Worm (Caenorhabditis elegans): ENCODE data around the gene srab-24.

Gene srab-24

ce11 chrIV:14250113-14250512 lies at the start of gene srab-24:
TSS of gene srab-24 (minus strand) at chrIV:14250213.
- no peak for TF ChIP-seq ceh-88 (GFP tag; IDR thresholded peaks at IDR 0.05)
- TF ChIP-seq efl-1 (optimal IDR thresholded peaks at IDR 0.05) = no peak
- peak in 1 of 2 experiments; percentile 3 for TF ChIP-seq efl-1 (GFP tag; optimal IDR thresholded peaks at IDR 0.05 in 1 of 2)

ce11 chrIV:14297058-14297457 lies 47.0 kb upstream of the srab-24 start:
- TF ChIP-seq skn-1 (tag; optimal IDR thresholded peaks at IDR 0.05) (no peak), nhr-85 (tag) (peak; percentile 16), lin-39 (tag; optimal IDR thresholded peaks at IDR 0.05) (no peak), lsy-2 (tag; optimal IDR thresholded peaks at IDR 0.05) (no peak), zip-4 (GFP tag; optimal IDR thresholded peaks at IDR 0.05) (no peak)

- TF ChIP-seq lin-14 (GFP tag; optimal IDR thresholded peaks at IDR 0.05) (no peak), fos-1 (tag; optimal IDR thresholded peaks at IDR 0.05) (no peak), efl-1 (optimal IDR thresholded peaks at IDR 0.05) (no peak), efl-1 (GFP tag; optimal IDR thresholded peaks at IDR 0.05 in 1 of 2) (no peak), zag-1 (tag; optimal IDR thresholded peaks at IDR 0.05) (no peak), nhr-85 (tag) (no peak), pqm-1 (tag; optimal IDR thresholded peaks at IDR 0.05) (no peak), C16A3.4 (tag; optimal IDR thresholded peaks at IDR 0.05) (no peak), snpc-4 (tag; optimal IDR thresholded peaks at IDR 0.05) (no peak), Y116A8C.19 (tag; optimal IDR thresholded peaks at IDR 0.05; ENCODE audit: borderline replicate concordance) (no peak), nhr-11 (tag; optimal IDR thresholded peaks at IDR 0.05) (no peak), rnt-1 (tag; optimal IDR thresholded peaks at IDR 0.05) (no peak), pag-3 (tag; optimal IDR thresholded peaks at IDR 0.05; ENCODE audit: borderline replicate concordance, insufficient read depth) (no peak), unc-98 (GFP tag; IDR thresholded peaks at IDR 0.05) (no peak), sptf-1 (tag; optimal IDR thresholded peaks at IDR 0.05) (no peak), ceh-82 (tag; optimal IDR thresholded peaks at IDR 0.05) (no peak), nhr-77 (tag; optimal IDR thresholded peaks at IDR 0.05) (no peak), xbp-1 (tag; optimal IDR thresholded peaks at IDR 0.05) (no peak)
Observed at ce11 chrIV:14295262-14295661, 45.2 kb upstream of the srab-24 start.

ce11 chrIV:14291601-14292000 lies 41.6 kb upstream of the srab-24 start, which contains the start of gene Y64G10A.7:
TSS of gene Y64G10A.7 (plus strand) at chrIV:14291901.
- TF ChIP-seq irx-1 (tag; optimal IDR thresholded peaks at IDR 0.05) (no peak), efl-3 (GFP tag; optimal IDR thresholded peaks at IDR 0.05) (no peak), lin-15B (tag; optimal IDR thresholded peaks at IDR 0.05) (no peak), nhr-77 (tag; optimal IDR thresholded peaks at IDR 0.05) (no peak), nhr-76 (tag; optimal IDR thresholded peaks at IDR 0.05) (no peak), sup-37 (GFP tag; optimal IDR thresholded peaks at IDR 0.05) (no peak), zip-4 (GFP tag; optimal IDR thresholded peaks at IDR 0.05) (no peak), ces-1 (GFP tag; optimal IDR thresholded peaks at IDR 0.05) (no peak), hpl-2 (GFP tag; optimal IDR thresholded peaks at IDR 0.05) (no peak), C16A3.4 (tag; optimal IDR thresholded peaks at IDR 0.05) (no peak), ceh-82 (tag; optimal IDR thresholded peaks at IDR 0.05) (no peak), nhr-28 (tag; optimal IDR thresholded peaks at IDR 0.05) (no peak), unc-98 (GFP tag; IDR thresholded peaks at IDR 0.05) (no peak), fkh-10 (GFP tag; optimal IDR thresholded peaks at IDR 0.05) (no peak), egl-13 (tag; optimal IDR thresholded peaks at IDR 0.05) (no peak), ztf-11 (tag; optimal IDR thresholded peaks at IDR 0.05) (no peak)

DNA sequence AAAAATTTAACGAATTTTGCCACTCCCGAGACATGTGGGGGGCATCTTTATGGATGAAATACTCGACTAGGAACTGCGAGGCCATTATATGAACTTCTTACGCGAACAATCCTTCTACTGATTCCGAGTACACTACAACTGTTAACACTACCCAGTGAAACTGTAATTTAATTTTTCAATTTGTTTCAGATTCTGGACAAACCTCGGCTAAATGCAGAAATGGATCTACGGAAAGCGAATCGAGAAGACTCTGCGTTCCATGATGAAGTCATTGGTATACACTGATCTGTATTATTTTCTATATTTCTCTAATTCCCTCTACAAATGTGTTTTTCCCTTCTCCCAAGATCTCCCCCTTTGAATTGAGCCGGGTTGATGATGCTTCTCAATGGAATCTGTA lies 34.9 kb upstream of the srab-24 start:
- TF ChIP-seq skn-1 (tag; optimal IDR thresholded peaks at IDR 0.05) = no peak
- TF ChIP-seq mef-2 (tag; optimal IDR thresholded peaks at IDR 0.05) = no peak
- no peak for TF ChIP-seq efl-1 (optimal IDR thresholded peaks at IDR 0.05)
- TF ChIP-seq efl-1 (GFP tag; optimal IDR thresholded peaks at IDR 0.05 in 1 of 2) = peak in 1 of 2 experiments; percentile 78
- no peak for TF ChIP-seq mab-9 (GFP tag; IDR thresholded peaks at IDR 0.05)
